Worm (Caenorhabditis elegans) whole organism, young adult: ENCODE measurements around the gene slc-36.5.

Source experiments
- F37B4.10 ChIP-seq: fragments of 200-800 bp; sonication (Bioruptor generic); IDR thresholded peaks from 2 replicates; pipeline ENCODE4 v1.3.6; 2022; ENCODE audit warnings: missing genetic modification characterization, missing compliant biosample characterization
- die-1 ChIP-seq: sonication (generic microtip); optimal IDR thresholded peaks from 2 replicates; lab custom pipeline; 2016; ENCODE audit warnings: missing genotype, mild to moderate bottlenecking, missing genetic modification characterization, missing compliant biosample characterization
- pbrm-1 ChIP-seq: fragments of 200-800 bp; sonication (Bioruptor generic); IDR thresholded peaks from 2 replicates; pipeline ENCODE4 v1.3.6; 2022; ENCODE audit warnings: missing genetic modification reagents, missing genetic modification characterization, missing compliant biosample characterization
- unc-62 ChIP-seq: fragments of 150-350 bp; optimal IDR thresholded peaks from 2 replicates; lab custom pipeline; 2014; ENCODE audit warnings: missing biosample characterization, missing genetic modification reagents, missing genetic modification characterization

- TF ChIP-seq die-1 (tag; lab: Kevin White, UChicago) (no peak), pbrm-1 (GFP tag; lab: Robert Waterston, UW) (0 out of 2 replicates have a peak, but pooled peaks have one; percentile 25), F37B4.10 (GFP tag; lab: Robert Waterston, UW) (no peak), unc-62 (GFP tag; lab: Kevin White, UChicago) (no peak)
These were observed 11.4 kb upstream of the slc-36.5 start for ce11 chrII:6888211-6888610.
